Fruit fly (Drosophila melanogaster) whole organism, pupa: Measurements from ENCODE around the gene CG2841.

ENCODE experiments used
- CG17806 ChIP-seq: fragments of 200-800 bp; sonication (Bioruptor generic); optimal IDR thresholded peaks from 2 replicates; lab custom pipeline; 2018; ENCODE audit warnings: missing biosample characterization, mild to moderate bottlenecking, missing genetic modification characterization, moderate library complexity
- CG32121 ChIP-seq: fragments of 200-800 bp; sonication (Bioruptor generic); IDR thresholded peaks from 2 replicates; pipeline ENCODE4 v1.3.6; 2022; ENCODE audit warnings: missing biosample characterization, missing genetic modification characterization
- EcR ChIP-seq: fragments of 200-800 bp; sonication (Bioruptor generic); optimal IDR thresholded peaks from 3 replicates; lab custom pipeline; 2019; ENCODE audit warnings: missing biosample characterization, missing genetic modification characterization, mild to moderate bottlenecking, moderate library complexity, missing genetic modification reagents
- Ets98B ChIP-seq: fragments of 200-800 bp; sonication (Bioruptor generic); IDR thresholded peaks from 2 replicates; pipeline ENCODE4 v1.3.6; 2022; ENCODE audit warnings: missing biosample characterization, missing genetic modification characterization

- TF ChIP-seq Ets98B (GFP tag; lab: Robert Waterston, UW), result no peak
- TF ChIP-seq CG32121 (GFP tag; lab: Robert Waterston, UW), result no peak
- TF ChIP-seq CG17806 (tag; lab: Kevin White, UChicago), result no peak
- TF ChIP-seq EcR, result no peak
Measured at dm6 chrX:2383121-2383848, 17.1 kb upstream of the CG2841 start.
